Fruit fly (Drosophila melanogaster) whole organism, embryonic: ENCODE results near the gene ProRS-m.

Source experiments
- CG10321 ChIP-seq: fragments of 200-800 bp; sonication (Bioruptor generic); IDR thresholded peaks from 2 replicates; pipeline ENCODE4 v1.3.6; 2022; ENCODE audit warnings: missing biosample characterization, missing genetic modification characterization
- CG12155 ChIP-seq: fragments of 200-800 bp; sonication (Bioruptor generic); optimal IDR thresholded peaks from 3 replicates; lab custom pipeline; 2016; ENCODE audit warnings: missing biosample characterization, missing genetic modification characterization
- CG16863 ChIP-seq: fragments of 200-800 bp; sonication (Bioruptor generic); optimal IDR thresholded peaks from 3 replicates; lab custom pipeline; 2016; ENCODE audit warnings: missing biosample characterization, missing genetic modification characterization
- CG18599 ChIP-seq: fragments of 200-800 bp; sonication (Bioruptor generic); optimal IDR thresholded peaks from 3 replicates; lab custom pipeline; 2017; ENCODE audit warnings: missing biosample characterization, missing genetic modification characterization, mild to moderate bottlenecking, moderate library complexity, missing genetic modification reagents
- CG2202 ChIP-seq: fragments of 200-800 bp; sonication (Bioruptor generic); optimal IDR thresholded peaks from 2 replicates; lab custom pipeline; 2018; ENCODE audit warnings: missing biosample characterization, mild to moderate bottlenecking, missing genetic modification characterization
- D19B ChIP-seq: fragments of 200-800 bp; sonication (Bioruptor generic); optimal IDR thresholded peaks from 2 replicates; lab custom pipeline; 2017; ENCODE audit warnings: missing biosample characterization, mild to moderate bottlenecking, missing genetic modification characterization
- H15 ChIP-seq: fragments of 200-800 bp; sonication (Bioruptor generic); IDR thresholded peaks from 3 replicates; pipeline ENCODE4 v1.3.6; 2022; ENCODE audit warnings: missing biosample characterization, missing genetic modification characterization
- Sox102F ChIP-seq: fragments of 200-800 bp; sonication (Bioruptor generic); optimal IDR thresholded peaks from 2 replicates; lab custom pipeline; 2018; ENCODE audit warnings: missing biosample characterization, mild to moderate bottlenecking, missing genetic modification characterization, moderate library complexity
- TFAM ChIP-seq: fragments of 200-800 bp; sonication (Bioruptor generic); optimal IDR thresholded peaks from 2 replicates; lab custom pipeline; 2017; ENCODE audit warnings: missing biosample characterization, missing genetic modification characterization, inconsistent platforms
- chinmo ChIP-seq: fragments of 200-800 bp; sonication (Bioruptor generic); IDR thresholded peaks from 4 replicates; pipeline ENCODE4 v1.3.6; 2022; ENCODE audit warnings: missing biosample characterization, missing genetic modification characterization; ENCODE audit not compliant: partially characterized antibody
- jumu ChIP-seq: fragments of 200-800 bp; sonication (Bioruptor generic); optimal IDR thresholded peaks from 3 replicates; lab custom pipeline; 2016; ENCODE audit warnings: missing biosample characterization, missing genetic modification characterization
- sima ChIP-seq: fragments of 200-800 bp; sonication (Bioruptor generic); optimal IDR thresholded peaks from 2 replicates; lab custom pipeline; 2016; ENCODE audit warnings: missing biosample characterization, missing genetic modification characterization

- no peak for TF ChIP-seq sima (GFP tag; lab: Kevin White, UChicago)
- TF ChIP-seq D19B (GFP tag; lab: Kevin White, UChicago), result no peak
- TF ChIP-seq jumu (GFP tag; lab: Kevin White, UChicago), result no peak
- no peak for TF ChIP-seq CG2202
- TF ChIP-seq H15 (GFP tag; lab: Robert Waterston, UW), result no peak
- TF ChIP-seq Sox102F, result peak; percentile 40
- peak; percentile 56 for TF ChIP-seq CG12155 (GFP tag; lab: Kevin White, UChicago)
- no peak for TF ChIP-seq CG10321
- TF ChIP-seq chinmo (GFP tag; lab: Robert Waterston, UW), result peak; percentile 58; the same call in 1 of the 4 replicates
- TF ChIP-seq CG18599 (GFP tag; lab: Kevin White, UChicago), result peak; percentile 58
- TF ChIP-seq CG16863, result no peak
- no peak for TF ChIP-seq TFAM (GFP tag; lab: Kevin White, UChicago)
These were observed 20.2 kb downstream of the ProRS-m start, which contains the start of the genes CG42245 and MEP-1 for dm6 chr3L:2631406-2631805.
